Fruit fly (Drosophila melanogaster) whole organism, wandering third instar larva: ENCODE results near the gene CG33648.
A peak's percentile ranks its signal among the peaks of the same experiment; 100 is the strongest.

ENCODE experiments used
- Abd-B ChIP-seq: fragments of >200 bp; optimal IDR thresholded peaks from 2 replicates; lab custom pipeline; 2017; ENCODE audit warnings: missing biosample characterization, missing genetic modification characterization
- CG32264 ChIP-seq: fragments of 200-800 bp; sonication (Bioruptor generic); optimal IDR thresholded peaks from 2 replicates; lab custom pipeline; 2016; ENCODE audit warnings: missing biosample characterization, missing genetic modification characterization
- CrebA ChIP-seq: fragments of 200-800 bp; sonication (Bioruptor generic); optimal IDR thresholded peaks from 2 replicates; lab custom pipeline; 2016; ENCODE audit warnings: missing biosample characterization, mild to moderate bottlenecking, missing genetic modification characterization, borderline replicate concordance
- Dfd ChIP-seq: fragments of >200 bp; optimal IDR thresholded peaks from 2 replicates; lab custom pipeline; 2017; ENCODE audit warnings: missing biosample characterization, missing genetic modification characterization
- Dif ChIP-seq: fragments of 200-275, 200-300 bp; sonication (Bioruptor generic); optimal IDR thresholded peaks from 2 replicates; lab custom pipeline; 2018; ENCODE audit warnings: missing biosample characterization, missing genetic modification characterization; ENCODE audit not compliant: partially characterized antibody
- GATAd ChIP-seq: sonication (Bioruptor generic); optimal IDR thresholded peaks from 2 replicates; lab custom pipeline; 2016; ENCODE audit warnings: missing biosample characterization, missing genetic modification characterization
- HLH106 ChIP-seq: fragments of 200-800 bp; optimal IDR thresholded peaks from 3 replicates; lab custom pipeline; 2019; ENCODE audit warnings: missing biosample characterization, mild to moderate bottlenecking, missing genetic modification characterization, moderate library complexity
- Hnf4 ChIP-seq: fragments of 200-800 bp; sonication (Bioruptor generic); optimal IDR thresholded peaks from 2 replicates; lab custom pipeline; 2016; ENCODE audit warnings: missing biosample characterization, mild to moderate bottlenecking, missing genetic modification characterization
- Hr83 ChIP-seq: fragments of 200-300 bp; sonication (Bioruptor generic); optimal IDR thresholded peaks from 2 replicates; lab custom pipeline; 2016; ENCODE audit warnings: missing biosample characterization, mild to moderate bottlenecking, missing genetic modification characterization, moderate library complexity; ENCODE audit not compliant: poor library complexity, severe bottlenecking
- Jra ChIP-seq: sonication (Bioruptor generic); optimal IDR thresholded peaks from 2 replicates; lab custom pipeline; 2016; ENCODE audit warnings: missing biosample characterization, missing genetic modification characterization
- Mio ChIP-seq: sonication (Bioruptor generic); optimal IDR thresholded peaks from 2 replicates; lab custom pipeline; 2016; ENCODE audit warnings: missing biosample characterization, missing genetic modification characterization
- OdsH ChIP-seq: fragments of 200-800 bp; sonication (Bioruptor generic); optimal IDR thresholded peaks from 2 replicates; lab custom pipeline; 2016; ENCODE audit warnings: missing biosample characterization, mild to moderate bottlenecking, missing genetic modification characterization
- Rel ChIP-seq, 2 experiments: fragments of 200-800 bp; sonication (Bioruptor generic) in 1 of 2; optimal IDR thresholded peaks; 2 replicates in 1 of 2; 3 replicates in 1 of 2; lab custom pipeline; 2016 to 2019; ENCODE audit warnings: mild to moderate bottlenecking in 2 of 2, missing biosample characterization in 2 of 2, missing genetic modification characterization in 2 of 2, moderate library complexity in 1 of 2
- Sp1 ChIP-seq: fragments of 200-800 bp; sonication (Bioruptor generic); optimal IDR thresholded peaks from 3 replicates; lab custom pipeline; 2019; ENCODE audit warnings: missing biosample characterization, mild to moderate bottlenecking, missing genetic modification characterization, moderate library complexity
- Vsx2 ChIP-seq: fragments of 200-300, 225-300 bp; sonication (Bioruptor generic); optimal IDR thresholded peaks from 2 replicates; lab custom pipeline; 2018; ENCODE audit warnings: missing biosample characterization, missing genetic modification characterization; ENCODE audit not compliant: partially characterized antibody
- br ChIP-seq: fragments of 200-800 bp; sonication (Bioruptor generic); optimal IDR thresholded peaks from 2 replicates; lab custom pipeline; 2016; ENCODE audit warnings: missing biosample characterization, missing genetic modification characterization
- dl ChIP-seq, 2 experiments: fragments of 175-275, 200-275 bp in 1 of 2; fragments of 200-275 bp in 1 of 2; sonication (Bioruptor generic); optimal IDR thresholded peaks; lab custom pipeline; 2018; ENCODE audit warnings: mild to moderate bottlenecking in 2 of 2, missing biosample characterization in 2 of 2, missing genetic modification characterization in 2 of 2, moderate library complexity in 2 of 2; ENCODE audit not compliant: partially characterized antibody in 2 of 2, insufficient read depth in 1 of 2
- dmrt93B ChIP-seq: fragments of 200-800 bp; sonication (Bioruptor generic); optimal IDR thresholded peaks from 2 replicates; lab custom pipeline; 2018; ENCODE audit warnings: missing biosample characterization, mild to moderate bottlenecking, missing genetic modification characterization
- dsf ChIP-seq: sonication (Bioruptor generic); optimal IDR thresholded peaks from 2 replicates; lab custom pipeline; 2016; ENCODE audit warnings: missing biosample characterization, missing genetic modification characterization, borderline replicate concordance
- ey ChIP-seq: fragments of 200-800 bp; sonication (Bioruptor generic); optimal IDR thresholded peaks from 2 replicates; lab custom pipeline; 2016; ENCODE audit warnings: missing biosample characterization, missing genetic modification characterization
- foxo ChIP-seq, 2 experiments: fragments of 200-800 bp; sonication (Bioruptor generic); optimal IDR thresholded peaks; 2 replicates in 1 of 2; 3 replicates in 1 of 2; lab custom pipeline; 2016 to 2017; ENCODE audit warnings: missing biosample characterization in 2 of 2, missing genetic modification characterization in 2 of 2
- fru ChIP-seq: fragments of 200-800 bp; sonication (Bioruptor generic); optimal IDR thresholded peaks from 3 replicates; lab custom pipeline; 2016; ENCODE audit warnings: missing biosample characterization, mild to moderate bottlenecking, missing genetic modification characterization
- h ChIP-seq: fragments of 200-800 bp; sonication (Bioruptor generic); optimal IDR thresholded peaks from 3 replicates; lab custom pipeline; 2016; ENCODE audit warnings: missing biosample characterization, mild to moderate bottlenecking, missing genetic modification characterization
- jim ChIP-seq: fragments of 175-275, 200-325 bp; sonication (Bioruptor generic); optimal IDR thresholded peaks from 2 replicates; lab custom pipeline; 2016; ENCODE audit warnings: missing biosample characterization, mild to moderate bottlenecking, missing genetic modification characterization
- lola ChIP-seq: fragments of >200 bp; optimal IDR thresholded peaks from 2 replicates; lab custom pipeline; 2017; ENCODE audit warnings: missing biosample characterization, missing genetic modification characterization
- pan ChIP-seq: fragments of >200 bp; optimal IDR thresholded peaks from 2 replicates; lab custom pipeline; 2017
- rgr ChIP-seq: fragments of 200-800 bp; sonication (Bioruptor generic); optimal IDR thresholded peaks from 3 replicates; lab custom pipeline; 2016; ENCODE audit warnings: missing biosample characterization, mild to moderate bottlenecking, missing genetic modification characterization
- sv ChIP-seq: fragments of 200-800 bp; sonication (Bioruptor generic); optimal IDR thresholded peaks from 3 replicates; lab custom pipeline; 2016; ENCODE audit warnings: missing biosample characterization, missing genetic modification characterization
- tai ChIP-seq: sonication (Bioruptor generic); optimal IDR thresholded peaks from 2 replicates; lab custom pipeline; 2016; ENCODE audit warnings: missing biosample characterization, missing genetic modification characterization
- usp ChIP-seq: fragments of >200 bp; optimal IDR thresholded peaks from 2 replicates; lab custom pipeline; 2017; ENCODE audit warnings: missing biosample characterization, missing genetic modification characterization
- woc ChIP-seq: sonication (Bioruptor generic); optimal IDR thresholded peaks from 2 replicates; lab custom pipeline; 2016; ENCODE audit warnings: missing biosample characterization, mild to moderate bottlenecking, missing genetic modification characterization

CG33648 gene

DNA sequence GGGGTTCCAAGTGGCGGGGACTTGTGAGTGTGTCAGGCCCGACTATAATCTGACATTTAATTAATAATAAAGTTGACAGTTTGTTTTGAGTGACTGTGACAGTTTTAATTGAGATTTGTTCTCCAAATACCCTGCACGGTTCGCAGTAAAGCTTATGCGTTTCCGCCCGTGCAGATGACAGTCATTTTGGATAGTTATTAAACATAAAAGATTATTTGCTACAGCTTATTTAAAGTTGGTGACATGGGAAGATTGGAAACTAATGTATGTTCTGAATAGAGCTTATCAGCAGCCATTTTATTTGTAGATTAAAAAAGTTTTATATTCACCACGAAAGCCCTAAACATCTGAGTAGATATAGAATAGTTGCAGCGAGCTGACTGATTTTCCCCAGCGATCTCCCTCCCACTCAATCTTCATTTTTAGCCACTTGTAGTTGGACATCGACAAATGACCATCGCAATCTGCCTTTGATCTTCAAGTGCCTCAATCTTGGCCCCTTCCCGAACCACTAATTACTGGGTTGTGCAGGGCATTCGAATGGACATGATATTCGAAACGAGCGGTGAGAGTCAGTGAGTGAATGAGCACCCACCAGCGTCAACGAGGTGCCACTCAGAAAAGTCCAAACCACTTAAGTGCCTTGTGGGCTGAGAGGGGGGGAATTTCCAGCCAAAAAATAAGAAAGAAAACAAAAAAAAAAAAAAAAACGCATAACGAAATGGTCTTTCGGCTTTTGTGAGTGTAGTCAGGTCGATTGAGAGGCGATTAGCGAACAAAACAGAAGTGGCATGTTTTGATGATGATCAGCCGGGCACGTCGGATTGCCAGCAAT is 9.5 kb downstream of the CG33648 start:
- TF ChIP-seq h, result peak; percentile 25
- TF ChIP-seq usp (GFP tag; lab: Kevin White, UChicago), result no peak
- TF ChIP-seq jim (GFP tag; lab: Kevin White, UChicago), result peak; percentile 83
- no peak for TF ChIP-seq tai
- TF ChIP-seq Vsx2 (GFP tag; lab: Kevin White, UChicago), result peak; percentile 14
- no peak for TF ChIP-seq lola (GFP tag; lab: Kevin White, UChicago)
- TF ChIP-seq HLH106 (tag; lab: Kevin White, UChicago), result no peak
- TF ChIP-seq dl (GFP tag; optimal IDR thresholded peaks at IDR 0.05; lab: Kevin White, UChicago; ENCODE audit: insufficient read depth in 1 of 2, partially characterized antibody in 2 of 2), result no peak

DNA sequence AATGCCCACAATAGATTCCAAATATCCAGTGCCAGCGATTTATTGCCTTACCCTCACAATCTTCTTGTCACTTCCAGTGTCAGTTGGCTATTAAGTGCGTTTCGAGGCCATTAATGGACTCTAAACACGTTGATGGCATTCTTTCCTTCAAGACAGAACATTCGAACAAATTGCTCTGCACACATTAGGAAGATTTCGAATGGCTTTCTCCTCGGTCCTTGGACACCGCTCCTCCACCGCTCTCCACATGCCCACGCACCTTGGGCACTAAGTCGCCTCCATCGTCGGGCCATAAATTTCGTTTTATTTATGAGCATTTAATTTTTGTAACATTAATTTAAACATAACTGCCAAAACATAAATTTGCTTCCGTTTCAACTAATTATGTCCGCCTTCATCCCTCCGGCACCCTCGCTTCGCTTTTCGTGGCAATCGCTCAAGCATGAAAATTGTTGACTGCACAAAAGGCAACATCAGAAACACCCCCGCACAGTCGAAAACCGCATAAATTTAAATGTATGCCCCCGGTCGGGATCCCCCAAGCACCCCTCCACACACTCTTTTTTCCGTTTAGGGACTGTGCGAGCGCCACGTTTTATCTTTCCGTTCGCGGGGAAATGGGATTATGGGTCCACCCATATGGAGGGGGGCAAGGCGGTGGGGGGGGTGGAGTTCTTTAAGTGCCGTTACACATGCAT is 12.8 kb downstream of the CG33648 start:
- TF ChIP-seq Rel (GFP tag; optimal IDR thresholded peaks at IDR 0.05; lab: Kevin White, UChicago), result no peak
- TF ChIP-seq Rel (tag; optimal IDR thresholded peaks at IDR 0.05; lab: Kevin White, UChicago), result peak; percentile 11
- TF ChIP-seq br (GFP tag; lab: Kevin White, UChicago), result no peak

dm6 chr2L:14537432-14538221 is 13.5 kb downstream of the CG33648 start:
- TF ChIP-seq Dfd (no peak), ey (GFP tag; lab: Kevin White, UChicago) (no peak), jim (GFP tag; lab: Kevin White, UChicago) (no peak), HLH106 (tag; lab: Kevin White, UChicago) (no peak), CrebA (GFP tag; lab: Kevin White, UChicago) (no peak), pan (no peak), GATAd (GFP tag; lab: Kevin White, UChicago) (no peak), Mio (GFP tag; lab: Kevin White, UChicago) (no peak)
- TF ChIP-seq, all 38 proteins: peak for 0

- TF ChIP-seq Dfd (no peak), CG32264 (no peak), foxo (GFP tag; optimal IDR thresholded peaks at IDR 0.05; lab: Kevin White, UChicago) (no peak), h (peak; percentile 7), br (GFP tag; lab: Kevin White, UChicago) (no peak), fru (peak; percentile 45), dsf (GFP tag; lab: Kevin White, UChicago) (no peak), Vsx2 (GFP tag; lab: Kevin White, UChicago) (peak; percentile 50), Abd-B (GFP tag; lab: Kevin White, UChicago) (no peak), Sp1 (GFP tag; lab: Kevin White, UChicago) (no peak), Hnf4 (GFP tag; lab: Kevin White, UChicago) (no peak), rgr (GFP tag; lab: Kevin White, UChicago) (no peak), usp (GFP tag; lab: Kevin White, UChicago) (no peak), dl (GFP tag; optimal IDR thresholded peaks at IDR 0.05; lab: Kevin White, UChicago; ENCODE audit: insufficient read depth in 1 of 2, partially characterized antibody in 2 of 2) (no peak), OdsH (GFP tag; lab: Kevin White, UChicago) (no peak)
Measured at dm6 chr2L:14538853-14539358, 14.8 kb downstream of the CG33648 start.

- TF ChIP-seq Dif (GFP tag; lab: Kevin White, UChicago) (no peak), dmrt93B (GFP tag; lab: Kevin White, UChicago) (no peak), foxo (GFP tag; optimal IDR thresholded peaks at IDR 0.05; lab: Kevin White, UChicago) (peak in 1 of 2 experiments; percentile 17), CrebA (GFP tag; lab: Kevin White, UChicago) (no peak), Jra (GFP tag; lab: Kevin White, UChicago) (no peak), woc (GFP tag; lab: Kevin White, UChicago) (no peak), dsf (GFP tag; lab: Kevin White, UChicago) (no peak), OdsH (GFP tag; lab: Kevin White, UChicago) (no peak), sv (no peak), Hr83 (GFP tag; lab: Kevin White, UChicago) (no peak), Rel (GFP tag; optimal IDR thresholded peaks at IDR 0.05; lab: Kevin White, UChicago) (no peak), Rel (tag; optimal IDR thresholded peaks at IDR 0.05; lab: Kevin White, UChicago) (peak; percentile 62), Abd-B (GFP tag; lab: Kevin White, UChicago) (no peak)
Measured at dm6 chr2L:14539872-14540524, 15.9 kb downstream of the CG33648 start.
